Fruit fly (Drosophila melanogaster): ENCODE data around the gene CG10347.

Gene CG10347

dm6 chrX:11875146-11875830 lies 20.6 kb upstream of the CG10347 start:
- no peak for TF ChIP-seq psq (optimal IDR thresholded peaks at IDR 0.05)
- no peak for TF ChIP-seq pan (optimal IDR thresholded peaks at IDR 0.05)
- no peak for TF ChIP-seq usp (GFP tag; optimal IDR thresholded peaks at IDR 0.05)
- TF ChIP-seq EcR (GFP tag; optimal IDR thresholded peaks at IDR 0.05): no peak
- TF ChIP-seq CG8478 (optimal IDR thresholded peaks at IDR 0.05): no peak
- TF ChIP-seq Dll (optimal IDR thresholded peaks at IDR 0.05): no peak

dm6 chrX:11873116-11873515 lies 18.4 kb upstream of the CG10347 start, which contains the start of gene CG15739:
Gene CG15739 (plus strand): TSS chrX:11873319.
- TF ChIP-seq Dll (optimal IDR thresholded peaks at IDR 0.05) (no peak), usp (GFP tag; optimal IDR thresholded peaks at IDR 0.05) (no peak), CG8478 (optimal IDR thresholded peaks at IDR 0.05) (no peak), EcR (GFP tag; optimal IDR thresholded peaks at IDR 0.05) (no peak), pan (optimal IDR thresholded peaks at IDR 0.05) (no peak), psq (optimal IDR thresholded peaks at IDR 0.05) (no peak)

dm6 chrX:11872517-11872916 lies 17.8 kb upstream of the CG10347 start, which contains the start of gene BORCS5:
Gene BORCS5 (minus strand): TSS chrX:11872779.
- TF ChIP-seq psq (optimal IDR thresholded peaks at IDR 0.05) (no peak), EcR (GFP tag; optimal IDR thresholded peaks at IDR 0.05) (no peak), usp (GFP tag; optimal IDR thresholded peaks at IDR 0.05) (no peak), pan (optimal IDR thresholded peaks at IDR 0.05) (no peak), CG8478 (optimal IDR thresholded peaks at IDR 0.05) (no peak), Dll (optimal IDR thresholded peaks at IDR 0.05) (no peak)

dm6 chrX:11868866-11869265 lies 14.1 kb upstream of the CG10347 start, which contains the start of the genes Nrd1 and CG1847:
Gene Nrd1 (minus strand): TSS chrX:11868893.
Gene CG1847 (plus strand): TSS chrX:11869170.
- no peak for TF ChIP-seq pan (optimal IDR thresholded peaks at IDR 0.05)
- no peak for TF ChIP-seq CG8478 (optimal IDR thresholded peaks at IDR 0.05)
- TF ChIP-seq psq (optimal IDR thresholded peaks at IDR 0.05): no peak
- TF ChIP-seq Dll (optimal IDR thresholded peaks at IDR 0.05): no peak
- TF ChIP-seq usp (GFP tag; optimal IDR thresholded peaks at IDR 0.05): no peak
- TF ChIP-seq EcR (GFP tag; optimal IDR thresholded peaks at IDR 0.05): no peak

dm6 chrX:11858439-11858813 lies 3.7 kb upstream of the CG10347 start:
- no peak for TF ChIP-seq EcR (GFP tag; optimal IDR thresholded peaks at IDR 0.05)
- TF ChIP-seq Dll (optimal IDR thresholded peaks at IDR 0.05): no peak
- TF ChIP-seq pan (optimal IDR thresholded peaks at IDR 0.05): no peak
- no peak for TF ChIP-seq usp (GFP tag; optimal IDR thresholded peaks at IDR 0.05)
- TF ChIP-seq psq (optimal IDR thresholded peaks at IDR 0.05): no peak
- TF ChIP-seq CG8478 (optimal IDR thresholded peaks at IDR 0.05): no peak

- no peak for TF ChIP-seq pan (optimal IDR thresholded peaks at IDR 0.05)
- TF ChIP-seq Dll (optimal IDR thresholded peaks at IDR 0.05): no peak
- no peak for TF ChIP-seq CG8478 (optimal IDR thresholded peaks at IDR 0.05)
- no peak for TF ChIP-seq EcR (GFP tag; optimal IDR thresholded peaks at IDR 0.05)
- TF ChIP-seq usp (GFP tag; optimal IDR thresholded peaks at IDR 0.05): no peak
- no peak for TF ChIP-seq psq (optimal IDR thresholded peaks at IDR 0.05)
Measured at dm6 chrX:11857522-11858438, 3.0 kb upstream of the CG10347 start.

- no peak for TF ChIP-seq EcR (GFP tag; optimal IDR thresholded peaks at IDR 0.05)
Measured at dm6 chrX:11856867-11857266, 2.1 kb upstream of the CG10347 start.

dm6 chrX:11855950-11856349 lies 1.2 kb upstream of the CG10347 start:
- no peak for TF ChIP-seq Dll (optimal IDR thresholded peaks at IDR 0.05)
- TF ChIP-seq usp (GFP tag; optimal IDR thresholded peaks at IDR 0.05): no peak
- no peak for TF ChIP-seq psq (optimal IDR thresholded peaks at IDR 0.05)
- no peak for TF ChIP-seq EcR (GFP tag; optimal IDR thresholded peaks at IDR 0.05)

- TF ChIP-seq psq (optimal IDR thresholded peaks at IDR 0.05): no peak
- TF ChIP-seq CG8478 (optimal IDR thresholded peaks at IDR 0.05): no peak
- no peak for TF ChIP-seq EcR (GFP tag; optimal IDR thresholded peaks at IDR 0.05)
- TF ChIP-seq Dll (optimal IDR thresholded peaks at IDR 0.05): no peak
- no peak for TF ChIP-seq usp (GFP tag; optimal IDR thresholded peaks at IDR 0.05)
- TF ChIP-seq pan (optimal IDR thresholded peaks at IDR 0.05): no peak
Measured at dm6 chrX:11852310-11852709, 2.4 kb downstream of the CG10347 start, which contains the start of gene p24-1. Gene p24-1 (minus strand): TSS chrX:11852530.

- TF ChIP-seq usp (GFP tag; optimal IDR thresholded peaks at IDR 0.05): no peak
- no peak for TF ChIP-seq CG8478 (optimal IDR thresholded peaks at IDR 0.05)
- no peak for TF ChIP-seq Dll (optimal IDR thresholded peaks at IDR 0.05)
- TF ChIP-seq EcR (GFP tag; optimal IDR thresholded peaks at IDR 0.05): no peak
Measured at dm6 chrX:11849267-11849666, 5.5 kb downstream of the CG10347 start.

dm6 chrX:11848507-11849264 lies 6.0 kb downstream of the CG10347 start:
- no peak for TF ChIP-seq EcR (GFP tag; optimal IDR thresholded peaks at IDR 0.05)
- TF ChIP-seq pan (optimal IDR thresholded peaks at IDR 0.05): no peak
- no peak for TF ChIP-seq psq (optimal IDR thresholded peaks at IDR 0.05)
- TF ChIP-seq Dll (optimal IDR thresholded peaks at IDR 0.05): no peak
- TF ChIP-seq usp (GFP tag; optimal IDR thresholded peaks at IDR 0.05): no peak
- TF ChIP-seq CG8478 (optimal IDR thresholded peaks at IDR 0.05): no peak
